Worm (Caenorhabditis elegans) whole organism, L4/young adult: ENCODE data around the gene C25G4.2.

Experiments used
- W03F9.2 ChIP-seq: fragments of 150-350 bp; optimal IDR thresholded peaks from 2 replicates; lab custom pipeline; 2014; ENCODE audit warnings: missing biosample characterization, missing genetic modification characterization
- dao-5 ChIP-seq: sonication (generic microtip); optimal IDR thresholded peaks from 2 replicates; lab custom pipeline; 2016; ENCODE audit warnings: missing genotype, missing genetic modification characterization, moderate library complexity, missing compliant biosample characterization
- him-1 ChIP-seq: sonication (generic microtip); optimal IDR thresholded peaks from 2 replicates; lab custom pipeline; 2016; ENCODE audit warnings: missing genotype, missing genetic modification reagents, missing genetic modification characterization, missing compliant biosample characterization

Gene C25G4.2

DNA sequence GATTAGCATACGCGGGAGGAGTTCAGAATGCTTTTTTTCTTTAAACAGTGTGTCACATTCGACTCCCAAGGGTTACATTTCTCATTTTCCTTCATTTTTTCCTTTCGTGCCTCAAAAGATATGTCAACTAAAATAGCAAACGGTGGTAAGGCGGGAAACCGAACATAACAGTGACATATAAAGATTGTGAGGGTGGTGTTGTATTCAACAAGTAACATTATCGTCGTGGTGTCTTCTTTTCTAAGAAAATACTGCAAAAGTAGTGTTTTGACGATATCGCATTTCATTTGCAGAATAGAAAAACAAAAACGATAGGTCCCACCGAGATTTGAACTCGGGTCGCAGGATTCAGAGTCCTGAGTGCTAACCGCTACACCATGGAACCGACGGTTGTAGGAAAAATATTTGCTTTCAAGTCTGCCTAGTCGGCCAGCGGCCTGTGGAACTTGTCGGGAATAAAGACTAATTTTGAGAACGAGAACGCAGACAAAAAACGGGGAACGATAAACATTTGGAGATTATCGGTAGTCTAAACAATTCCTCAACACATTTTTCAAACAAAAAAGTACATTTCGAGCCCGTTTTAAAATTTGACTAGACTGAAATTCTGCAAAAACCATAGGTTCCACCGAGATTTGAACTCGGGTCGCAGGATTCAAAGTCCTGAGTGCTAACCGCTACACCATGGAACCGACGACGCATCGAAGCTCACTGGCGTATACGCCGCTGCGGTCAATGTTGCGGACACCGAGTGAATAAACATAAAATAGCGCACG is 27.0 kb downstream of the C25G4.2 start:
- TF ChIP-seq W03F9.2 (tag; lab: Kevin White, UChicago) (no peak), dao-5 (tag; lab: Kevin White, UChicago) (no peak), him-1 (tag; lab: Kevin White, UChicago) (no peak)

DNA sequence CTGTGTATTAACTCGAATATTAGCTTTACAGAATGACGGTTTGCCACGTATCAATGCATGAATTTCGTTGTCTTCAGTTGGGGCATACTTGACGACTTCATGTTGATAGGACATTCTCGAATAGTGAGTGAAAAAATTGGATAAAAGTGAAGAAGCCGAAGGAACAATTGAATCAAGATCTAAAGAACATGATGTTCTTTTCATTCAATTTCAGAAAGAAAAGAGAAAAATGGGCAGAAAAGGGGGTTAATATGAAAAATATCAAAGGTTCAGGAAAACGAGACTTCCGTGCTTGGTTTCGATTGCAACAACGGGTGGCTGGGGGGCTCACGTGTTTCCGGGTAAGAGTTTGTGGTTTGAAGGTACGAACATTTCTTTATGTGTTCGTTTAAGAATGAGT is 29.2 kb downstream of the C25G4.2 start:
- TF ChIP-seq dao-5 (tag; lab: Kevin White, UChicago), result no peak
- TF ChIP-seq W03F9.2 (tag; lab: Kevin White, UChicago), result no peak
- no peak for TF ChIP-seq him-1 (tag; lab: Kevin White, UChicago)

- TF ChIP-seq dao-5 (tag; lab: Kevin White, UChicago) (no peak), W03F9.2 (tag; lab: Kevin White, UChicago) (no peak), him-1 (tag; lab: Kevin White, UChicago) (no peak)
Observed at ce11 chrIV:12410167-12410566, 33.7 kb downstream of the C25G4.2 start, which contains the start of gene acl-13. Gene acl-13 (plus strand): TSS chrIV:12410467.

DNA sequence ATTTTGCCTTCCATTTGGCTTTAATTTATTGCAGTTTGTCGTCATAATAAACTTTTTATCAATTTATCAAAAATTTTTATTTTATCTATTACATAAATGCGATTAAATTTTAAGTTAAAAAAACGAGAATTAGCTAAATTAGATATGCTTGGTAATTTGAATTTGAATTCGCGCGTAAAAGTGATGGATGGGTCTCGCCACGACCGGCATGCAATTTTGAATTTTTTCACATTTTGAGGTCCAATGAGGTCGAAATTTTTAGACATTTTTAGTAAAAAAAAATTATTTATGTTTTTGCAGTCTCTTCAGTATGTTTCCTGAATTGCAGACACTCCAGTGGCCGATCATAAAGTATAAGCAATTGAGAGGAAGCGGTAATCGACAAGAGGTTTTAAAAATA is 35.2 kb downstream of the C25G4.2 start, which contains the start of gene dsb-1:
dsb-1 (plus strand) TSS at position 301 of the 400 bp plus-strand sequence.
- no peak for TF ChIP-seq him-1 (tag; lab: Kevin White, UChicago)
- no peak for TF ChIP-seq W03F9.2 (tag; lab: Kevin White, UChicago)
- no peak for TF ChIP-seq dao-5 (tag; lab: Kevin White, UChicago)

ce11 chrIV:12404137-12404536 is 39.7 kb downstream of the C25G4.2 start, which contains the start of gene gex-3:
Gene gex-3 (plus strand): TSS chrIV:12404431.
- TF ChIP-seq dao-5 (tag; lab: Kevin White, UChicago) (no peak), W03F9.2 (tag; lab: Kevin White, UChicago) (peak; percentile 94)

- TF ChIP-seq dao-5 (tag; lab: Kevin White, UChicago), result no peak
- no peak for TF ChIP-seq him-1 (tag; lab: Kevin White, UChicago)
- TF ChIP-seq W03F9.2 (tag; lab: Kevin White, UChicago), result no peak
Observed at ce11 chrIV:12403440-12403839, 40.4 kb downstream of the C25G4.2 start.

DNA sequence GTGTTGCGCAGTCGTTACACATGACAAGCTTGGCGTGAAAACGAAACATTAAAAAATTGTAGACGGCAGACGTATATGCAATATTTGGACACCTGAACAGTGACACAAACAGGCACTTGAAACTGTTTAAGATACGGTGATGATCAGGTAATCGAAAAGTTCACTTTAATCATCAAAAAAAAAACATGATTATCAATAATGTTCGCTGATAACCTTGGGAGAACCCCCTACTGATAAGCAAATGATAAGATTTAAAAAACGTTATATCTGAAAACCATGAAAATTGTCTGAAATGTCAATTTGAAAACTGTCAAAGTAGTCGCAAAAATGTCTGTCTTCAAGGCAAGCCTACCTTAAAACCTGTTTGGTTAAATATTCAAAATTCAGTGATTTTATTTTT is 43.9 kb downstream of the C25G4.2 start:
- TF ChIP-seq him-1 (tag; lab: Kevin White, UChicago) (no peak), W03F9.2 (tag; lab: Kevin White, UChicago) (no peak), dao-5 (tag; lab: Kevin White, UChicago) (no peak)

DNA sequence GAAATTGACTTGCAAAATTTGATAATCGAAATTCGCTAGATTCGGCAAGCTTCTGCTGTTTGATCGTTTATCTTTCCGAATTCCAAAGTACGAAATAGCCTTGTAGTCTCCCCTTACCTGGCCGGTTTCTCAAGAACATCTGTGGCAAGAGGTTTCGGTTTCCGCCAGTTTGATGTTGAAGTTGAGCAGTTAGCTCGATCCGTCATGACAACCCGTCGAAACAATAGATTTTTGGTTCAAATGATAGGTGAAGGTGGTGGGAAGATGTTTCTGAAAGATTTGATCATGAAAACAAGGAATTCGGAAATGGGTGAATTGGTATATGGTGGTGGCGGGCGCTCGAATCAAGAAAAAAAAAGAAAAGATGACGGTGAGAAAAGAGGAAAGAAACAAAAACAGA is 45.4 kb downstream of the C25G4.2 start, which contains the start of gene acs-20:
acs-20 (minus strand) TSS at position 270 of the 400 bp plus-strand sequence.
- TF ChIP-seq W03F9.2 (tag; lab: Kevin White, UChicago) (no peak), him-1 (tag; lab: Kevin White, UChicago) (no peak), dao-5 (tag; lab: Kevin White, UChicago) (no peak)

DNA sequence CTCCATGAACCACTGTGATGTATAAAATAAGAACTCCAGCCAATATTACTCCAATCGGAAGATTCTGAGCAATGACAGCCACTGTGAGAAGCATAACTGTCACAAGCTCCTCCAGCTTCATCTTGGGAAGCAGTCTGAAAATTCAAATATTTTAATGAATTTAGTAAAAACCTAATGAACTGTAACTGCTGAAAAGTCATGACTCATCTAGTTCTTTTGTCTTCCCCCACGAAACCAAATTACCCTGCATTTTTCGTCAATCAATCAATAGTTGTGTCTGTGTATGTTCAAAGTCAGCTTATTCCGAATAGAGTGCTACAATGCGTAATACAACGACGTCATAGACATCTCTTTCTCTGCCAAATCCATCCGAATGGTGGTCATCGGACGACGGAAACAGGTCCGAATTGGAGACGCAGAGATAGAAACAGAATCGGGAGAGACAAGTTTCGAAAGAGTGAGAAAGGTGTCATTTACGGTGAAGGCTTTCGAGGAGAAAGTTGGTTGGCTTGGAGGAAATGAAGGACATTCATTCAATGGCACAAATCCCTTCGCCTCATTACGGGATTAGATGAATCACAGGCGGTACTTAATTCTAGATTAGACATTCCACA is 47.1 kb downstream of the C25G4.2 start:
- TF ChIP-seq him-1 (tag; lab: Kevin White, UChicago), result no peak
- TF ChIP-seq dao-5 (tag; lab: Kevin White, UChicago), result no peak
- TF ChIP-seq W03F9.2 (tag; lab: Kevin White, UChicago), result no peak
